Worm (Caenorhabditis elegans) whole organism, late embryonic: ENCODE measurements around the gene Y45F3A.4.

Experiments used
- Y22D7AL.16 ChIP-seq: sonication (generic microtip); optimal IDR thresholded peaks from 2 replicates; lab custom pipeline; 2016; ENCODE audit warnings: missing genetic modification characterization, missing compliant biosample characterization
- ama-1 ChIP-seq: fragments of 150-350 bp; optimal IDR thresholded peaks from 2 replicates; lab custom pipeline; 2014
- ceh-24 ChIP-seq: sonication (generic microtip); optimal IDR thresholded peaks from 2 replicates; lab custom pipeline; 2016; ENCODE audit warnings: mild to moderate bottlenecking, missing genetic modification characterization, missing compliant biosample characterization
- dve-1 ChIP-seq: sonication (generic microtip); optimal IDR thresholded peaks from 2 replicates; lab custom pipeline; 2017; ENCODE audit warnings: antibody characterized with exemption, mild to moderate bottlenecking, missing genetic modification characterization, missing compliant biosample characterization
- fkh-10 ChIP-seq: fragments of 150-350 bp; optimal IDR thresholded peaks from 2 replicates; lab custom pipeline; 2014; ENCODE audit warnings: missing biosample characterization, missing genetic modification reagents, missing genetic modification characterization
- lim-6 ChIP-seq: sonication (generic microtip); optimal IDR thresholded peaks from 2 replicates; lab custom pipeline; 2016; ENCODE audit warnings: missing genetic modification characterization, missing compliant biosample characterization
- nhr-11 ChIP-seq: fragments of 150-350 bp; optimal IDR thresholded peaks from 2 replicates; lab custom pipeline; 2014; ENCODE audit warnings: missing biosample characterization, missing genetic modification characterization
- odd-2 ChIP-seq: sonication (generic microtip); optimal IDR thresholded peaks from 2 replicates; lab custom pipeline; 2017; ENCODE audit warnings: antibody characterized with exemption, mild to moderate bottlenecking, missing genetic modification characterization, missing compliant biosample characterization
- pax-1 ChIP-seq: fragments of 150-350 bp; optimal IDR thresholded peaks from 2 replicates; lab custom pipeline; 2014; ENCODE audit warnings: missing biosample characterization, missing genetic modification characterization
- sox-4 ChIP-seq: sonication (generic microtip); optimal IDR thresholded peaks from 2 replicates; lab custom pipeline; 2017; ENCODE audit warnings: mild to moderate bottlenecking, missing genetic modification characterization, inconsistent platforms, missing compliant biosample characterization
- unc-86 ChIP-seq: sonication (generic microtip); optimal IDR thresholded peaks from 2 replicates; lab custom pipeline; 2016; ENCODE audit warnings: missing genetic modification characterization, missing compliant biosample characterization

ce11 chrIII:10575320-10575719, at the start of gene Y45F3A.4:
- TF ChIP-seq pax-1 (no peak), odd-2 (tag; lab: Kevin White, UChicago) (no peak), nhr-11 (no peak), sox-4 (tag; lab: Kevin White, UChicago) (no peak), dve-1 (tag; lab: Kevin White, UChicago) (no peak), lim-6 (tag; lab: Kevin White, UChicago) (no peak), ceh-24 (tag; lab: Kevin White, UChicago) (no peak), unc-86 (tag; lab: Kevin White, UChicago) (no peak), Y22D7AL.16 (tag; lab: Kevin White, UChicago) (no peak), fkh-10 (GFP tag; lab: Kevin White, UChicago) (no peak), ama-1 (no peak)
